Fruit fly (Drosophila melanogaster): ENCODE measurements around the gene GstO1.
A peak's percentile ranks its signal among the peaks of the same experiment; 100 is the strongest.

Gene GstO1

dm6 chr3L:8546355-8546771 is 21.7 kb upstream of the GstO1 start (continued):
- TF ChIP-seq CG7839 (tag; optimal IDR thresholded peaks at IDR 0.05): peak; percentile 2
- TF ChIP-seq CG14014 (GFP tag; IDR thresholded peaks at IDR 0.05): peak; percentile 14; the same call in 1 of the 2 replicates
- TF ChIP-seq sug (tag; optimal IDR thresholded peaks at IDR 0.05): peak; percentile 23
- TF ChIP-seq shn (GFP tag; optimal IDR thresholded peaks at IDR 0.05): peak; percentile 58
- no peak for TF ChIP-seq CG9215 (GFP tag; IDR thresholded peaks at IDR 0.05)
- TF ChIP-seq BtbVII (GFP tag; optimal IDR thresholded peaks at IDR 0.05): peak; percentile 39
- TF ChIP-seq Hr3 (GFP tag; optimal IDR thresholded peaks at IDR 0.05): no peak
- 0 out of 2 replicates have a peak, but pooled peaks have one; percentile 32 for TF ChIP-seq ato (GFP tag; IDR thresholded peaks at IDR 0.05; ENCODE audit: partially characterized antibody)
- TF ChIP-seq grn (GFP tag; optimal IDR thresholded peaks at IDR 0.05): no peak
- 0 out of 3 replicates have a peak, but pooled peaks have one; percentile 14 for TF ChIP-seq sr (GFP tag; IDR thresholded peaks at IDR 0.05)
- TF ChIP-seq CG6813 (GFP tag; optimal IDR thresholded peaks at IDR 0.05): peak; percentile 30
- peak; percentile 38 for TF ChIP-seq Xrp1 (GFP tag; IDR thresholded peaks at IDR 0.05)
- TF ChIP-seq CrebB (tag; optimal IDR thresholded peaks at IDR 0.05): peak; percentile 57
- TF ChIP-seq unc-4 (GFP tag; IDR thresholded peaks at IDR 0.05; ENCODE audit: partially characterized antibody): peak; percentile 47; the same call in 1 of the 2 replicates
- peak; percentile 42 for TF ChIP-seq CG12071 (GFP tag; optimal IDR thresholded peaks at IDR 0.05)
- peak; percentile 10 for TF ChIP-seq bigmax (GFP tag; optimal IDR thresholded peaks at IDR 0.05)
- peak; percentile 19 for TF ChIP-seq CG3281 (GFP tag; optimal IDR thresholded peaks at IDR 0.05)
- TF ChIP-seq CG2116 (GFP tag; optimal IDR thresholded peaks at IDR 0.05): no peak
- no peak for TF ChIP-seq CG8765 (GFP tag; IDR thresholded peaks at IDR 0.05)
- no peak for TF ChIP-seq CG34376 (GFP tag; optimal IDR thresholded peaks at IDR 0.05)
- TF ChIP-seq Rfx (GFP tag; IDR thresholded peaks at IDR 0.05): peak; percentile 16; the same call in 1 of the 2 replicates
- TF ChIP-seq CG17912 (GFP tag; optimal IDR thresholded peaks at IDR 0.05): peak; percentile 37
- no peak for TF ChIP-seq Optix (GFP tag; IDR thresholded peaks at IDR 0.05)
- TF ChIP-seq Trl (optimal IDR thresholded peaks at IDR 0.05): peak; percentile 94
- TF ChIP-seq Trl (GFP tag; optimal IDR thresholded peaks at IDR 0.05): no peak
- TF ChIP-seq CG32532 (GFP tag; IDR thresholded peaks at IDR 0.05): peak; percentile 61; the same call in 1 of the 2 replicates
- TF ChIP-seq lab (GFP tag; optimal IDR thresholded peaks at IDR 0.05): peak; percentile 28
- no peak for TF ChIP-seq slou (GFP tag; optimal IDR thresholded peaks at IDR 0.05)
- TF ChIP-seq CG34224 (GFP tag; IDR thresholded peaks at IDR 0.05; ENCODE audit: partially characterized antibody): peak; percentile 67
- TF ChIP-seq CG8290 (GFP tag; optimal IDR thresholded peaks at IDR 0.05): no peak
- TF ChIP-seq CG8290 (tag; optimal IDR thresholded peaks at IDR 0.05): peak in 1 of 2 experiments; percentile 44
- TF ChIP-seq sens (GFP tag): peak; percentile 51
- peak; percentile 41; the same call in 1 of the 2 replicates for TF ChIP-seq hbn (GFP tag; IDR thresholded peaks at IDR 0.05; ENCODE audit: partially characterized antibody)
- no peak for TF ChIP-seq Scr (GFP tag; IDR thresholded peaks at IDR 0.05; ENCODE audit: partially characterized antibody)
- TF ChIP-seq CG10321 (GFP tag; IDR thresholded peaks at IDR 0.05): 0 out of 2 replicates have a peak, but pooled peaks have one; percentile 16
- no peak for TF ChIP-seq dmrt11E (tag; optimal IDR thresholded peaks at IDR 0.05)
- TF ChIP-seq CG13424 (tag; optimal IDR thresholded peaks at IDR 0.05): peak; percentile 6
- no peak for TF ChIP-seq CG11696 (GFP tag; IDR thresholded peaks at IDR 0.05)
- TF ChIP-seq gcm (GFP tag; optimal IDR thresholded peaks at IDR 0.05): no peak
- peak; percentile 24 for TF ChIP-seq Hand (GFP tag; optimal IDR thresholded peaks at IDR 0.05)
- peak; percentile 29 for TF ChIP-seq pfk (GFP tag; optimal IDR thresholded peaks at IDR 0.05)
- no peak for TF ChIP-seq CG1603 (tag; optimal IDR thresholded peaks at IDR 0.05)
- peak; percentile 67 for TF ChIP-seq CG10431 (GFP tag; optimal IDR thresholded peaks at IDR 0.05)
- TF ChIP-seq CG14710 (tag; optimal IDR thresholded peaks at IDR 0.05): no peak
- no peak for TF ChIP-seq CG4707 (GFP tag; optimal IDR thresholded peaks at IDR 0.05)
- TF ChIP-seq CG17359 (tag; optimal IDR thresholded peaks at IDR 0.05): peak; percentile 11
- no peak for TF ChIP-seq nau (GFP tag; optimal IDR thresholded peaks at IDR 0.05)
- TF ChIP-seq CG2120 (GFP tag; optimal IDR thresholded peaks at IDR 0.05): no peak
- no peak for TF ChIP-seq pan (optimal IDR thresholded peaks at IDR 0.05)
- peak in 1 of 2 experiments; percentile 27 for TF ChIP-seq pan (GFP tag; optimal IDR thresholded peaks at IDR 0.05 in 1 of 2, IDR thresholded peaks at IDR 0.05 in 1 of 2)

Measured in whole organism, embryonic.